Fruit fly (Drosophila melanogaster) whole organism, embryonic: ENCODE data around the gene wit.
A peak's percentile ranks its signal among the peaks of the same experiment; 100 is the strongest.

Source experiments
- Awh ChIP-seq: fragments of 200-800 bp; sonication (Bioruptor generic); IDR thresholded peaks from 2 replicates; pipeline ENCODE4, ENCODE4 v1.3.6; 2022; ENCODE audit warnings: missing biosample characterization, missing genetic modification characterization
- Bgb ChIP-seq: fragments of 200-800 bp; sonication (Bioruptor generic); IDR thresholded peaks from 2 replicates; pipeline ENCODE4 v1.3.6; 2022; ENCODE audit warnings: missing biosample characterization, missing genetic modification characterization; ENCODE audit not compliant: partially characterized antibody
- CG11695 ChIP-seq: fragments of 200-800 bp; sonication (Bioruptor generic); IDR thresholded peaks from 3 replicates; pipeline ENCODE4 v1.3.6; 2022; ENCODE audit warnings: missing biosample characterization, missing genetic modification characterization
- CG11696 ChIP-seq: fragments of 200-800 bp; sonication (Bioruptor generic); IDR thresholded peaks from 2 replicates; pipeline ENCODE4 v1.3.6; 2022; ENCODE audit warnings: missing biosample characterization, missing genetic modification characterization
- CG12391 ChIP-seq: fragments of 200-800 bp; sonication (Bioruptor generic); optimal IDR thresholded peaks from 3 replicates; lab custom pipeline; 2018; ENCODE audit warnings: missing biosample characterization, mild to moderate bottlenecking, missing genetic modification characterization, moderate library complexity
- CG13624 ChIP-seq: fragments of 200-800 bp; sonication (Bioruptor generic); optimal IDR thresholded peaks from 2 replicates; lab custom pipeline; 2016; ENCODE audit warnings: missing biosample characterization, missing genetic modification characterization
- CG14710 ChIP-seq: fragments of 200-800 bp; sonication (Bioruptor generic); optimal IDR thresholded peaks from 3 replicates; lab custom pipeline; 2019; ENCODE audit warnings: missing biosample characterization, mild to moderate bottlenecking, missing genetic modification characterization, moderate library complexity
- CG15479 ChIP-seq: fragments of 200-800 bp; sonication (Bioruptor generic); optimal IDR thresholded peaks from 3 replicates; lab custom pipeline; 2019; ENCODE audit warnings: missing biosample characterization, mild to moderate bottlenecking, missing genetic modification characterization, moderate library complexity
- CG1603 ChIP-seq: fragments of 200-800 bp; sonication (Bioruptor generic); optimal IDR thresholded peaks from 2 replicates; lab custom pipeline; 2019; ENCODE audit warnings: missing biosample characterization, mild to moderate bottlenecking, missing genetic modification characterization, moderate library complexity
- CG16813 ChIP-seq: fragments of 200-800 bp; sonication (Bioruptor generic); IDR thresholded peaks from 3 replicates; pipeline ENCODE4 v1.3.6; 2022; ENCODE audit warnings: missing biosample characterization, missing genetic modification characterization; ENCODE audit not compliant: partially characterized antibody
- CG17361 ChIP-seq: fragments of 200-800 bp; sonication (Bioruptor generic); IDR thresholded peaks from 3 replicates; pipeline ENCODE4 v1.3.6; 2022; ENCODE audit warnings: missing biosample characterization, missing genetic modification characterization
- CG17829 ChIP-seq: fragments of 200-800 bp; optimal IDR thresholded peaks from 2 replicates; lab custom pipeline; 2019; ENCODE audit warnings: missing biosample characterization, mild to moderate bottlenecking, missing genetic modification characterization, moderate library complexity
- CG2129 ChIP-seq: fragments of 200-800 bp; sonication (Bioruptor generic); IDR thresholded peaks from 2 replicates; pipeline ENCODE4 v1.3.6; 2022; ENCODE audit warnings: missing biosample characterization, missing genetic modification characterization; ENCODE audit not compliant: partially characterized antibody
- CG30020 ChIP-seq: fragments of 200-800 bp; optimal IDR thresholded peaks from 2 replicates; lab custom pipeline; 2019; ENCODE audit warnings: missing biosample characterization, mild to moderate bottlenecking, missing genetic modification characterization, moderate library complexity
- CG34422 ChIP-seq: fragments of 200-800 bp; sonication (Bioruptor generic); IDR thresholded peaks from 3 replicates; pipeline ENCODE4 v1.3.6; 2022; ENCODE audit warnings: missing biosample characterization, missing genetic modification characterization
- CG42726 ChIP-seq: fragments of 200-800 bp; sonication (Bioruptor generic); IDR thresholded peaks from 2 replicates; pipeline ENCODE4 v1.3.6; 2022; ENCODE audit warnings: missing biosample characterization, missing genetic modification characterization; ENCODE audit not compliant: partially characterized antibody
- CG6791 ChIP-seq: fragments of 200-800 bp; sonication (Bioruptor generic); IDR thresholded peaks from 3 replicates; pipeline ENCODE4 v1.3.6; 2022; ENCODE audit warnings: missing biosample characterization, missing genetic modification characterization; ENCODE audit not compliant: partially characterized antibody
- CG8944 ChIP-seq: fragments of 200-800 bp; sonication (Bioruptor generic); optimal IDR thresholded peaks from 3 replicates; lab custom pipeline; 2016; ENCODE audit warnings: missing biosample characterization, missing genetic modification characterization
- Deaf1 ChIP-seq: fragments of 200-800 bp; optimal IDR thresholded peaks from 3 replicates; lab custom pipeline; 2019; ENCODE audit warnings: missing biosample characterization, mild to moderate bottlenecking, missing genetic modification characterization, moderate library complexity
- Dll ChIP-seq: fragments of 200-800 bp; sonication (Bioruptor generic); IDR thresholded peaks from 4 replicates; pipeline ENCODE4 v1.3.6; 2022; ENCODE audit warnings: missing biosample characterization, missing genetic modification characterization; ENCODE audit not compliant: partially characterized antibody
- Dp ChIP-seq: fragments of 200-800 bp; sonication (Bioruptor generic); optimal IDR thresholded peaks from 2 replicates; lab custom pipeline; 2018; ENCODE audit warnings: missing biosample characterization, mild to moderate bottlenecking, missing genetic modification characterization, moderate library complexity
- E2f2 ChIP-seq: fragments of 200-800 bp; sonication (Bioruptor generic); IDR thresholded peaks from 2 replicates; pipeline ENCODE4 v1.3.6; 2022; ENCODE audit warnings: missing biosample characterization, missing genetic modification characterization
- GATAe ChIP-seq: fragments of 200-800 bp; sonication (Bioruptor generic); conservative IDR thresholded peaks from 2 replicates; pipeline ENCODE4 v1.3.6; 2022; ENCODE audit warnings: missing biosample characterization, missing genetic modification characterization
- HLHmδ ChIP-seq: fragments of 200-800 bp; sonication (Bioruptor generic); optimal IDR thresholded peaks from 2 replicates; lab custom pipeline; 2018; ENCODE audit warnings: missing biosample characterization, mild to moderate bottlenecking, missing genetic modification characterization, moderate library complexity
- MBD-R2 ChIP-seq: fragments of 200-800 bp; sonication (Bioruptor generic); IDR thresholded peaks from 2 replicates; pipeline ENCODE4 v1.3.6; 2022; ENCODE audit warnings: missing biosample characterization, missing genetic modification characterization
- MESR4 ChIP-seq: fragments of 200-800 bp; sonication (Bioruptor generic); optimal IDR thresholded peaks from 2 replicates; lab custom pipeline; 2018; ENCODE audit warnings: missing biosample characterization, mild to moderate bottlenecking, missing genetic modification characterization, moderate library complexity
- Nf-YB ChIP-seq: fragments of 200-800 bp; sonication (Bioruptor generic); optimal IDR thresholded peaks from 3 replicates; lab custom pipeline; 2019; ENCODE audit warnings: missing biosample characterization, mild to moderate bottlenecking, missing genetic modification characterization, moderate library complexity
- Optix ChIP-seq: fragments of 200-800 bp; sonication (Bioruptor generic); IDR thresholded peaks from 3 replicates; pipeline ENCODE4 v1.3.6; 2022; ENCODE audit warnings: missing biosample characterization, missing genetic modification characterization
- Scr ChIP-seq: fragments of 200-800 bp; sonication (Bioruptor generic); IDR thresholded peaks from 2 replicates; pipeline ENCODE4 v1.3.6; 2022; ENCODE audit warnings: missing biosample characterization, missing genetic modification characterization; ENCODE audit not compliant: partially characterized antibody
- Sry-δ ChIP-seq: fragments of 200-800 bp; sonication (Bioruptor generic); optimal IDR thresholded peaks from 2 replicates; lab custom pipeline; 2016; ENCODE audit warnings: missing biosample characterization, missing genetic modification characterization
- chinmo ChIP-seq: fragments of 200-800 bp; sonication (Bioruptor generic); IDR thresholded peaks from 4 replicates; pipeline ENCODE4 v1.3.6; 2022; ENCODE audit warnings: missing biosample characterization, missing genetic modification characterization; ENCODE audit not compliant: partially characterized antibody
- croc ChIP-seq: fragments of 200-800 bp; sonication (Bioruptor generic); conservative IDR thresholded peaks from 3 replicates; pipeline ENCODE4 v1.3.6; 2022; ENCODE audit warnings: missing biosample characterization, missing genetic modification characterization
- cwo ChIP-seq: fragments of 200-800 bp; sonication (Bioruptor generic); optimal IDR thresholded peaks from 3 replicates; lab custom pipeline; 2017; ENCODE audit warnings: missing biosample characterization, missing genetic modification characterization, mild to moderate bottlenecking, moderate library complexity, missing genetic modification reagents
- gfzf ChIP-seq: fragments of 200-800 bp; sonication (Bioruptor generic); optimal IDR thresholded peaks from 2 replicates; lab custom pipeline; 2016; ENCODE audit warnings: missing biosample characterization, mild to moderate bottlenecking, missing genetic modification characterization, moderate library complexity
- inv ChIP-seq: fragments of 200-800 bp; sonication (Bioruptor generic); IDR thresholded peaks from 2 replicates; pipeline ENCODE4 v1.3.6; 2022; ENCODE audit warnings: missing biosample characterization, missing genetic modification characterization; ENCODE audit not compliant: partially characterized antibody
- nerfin-2 ChIP-seq: fragments of 200-800 bp; sonication (Bioruptor generic); IDR thresholded peaks from 2 replicates; pipeline ENCODE4 v1.3.6; 2022; ENCODE audit warnings: missing biosample characterization, missing genetic modification characterization; ENCODE audit not compliant: partially characterized antibody
- nmo ChIP-seq: fragments of 200-800 bp; sonication (Bioruptor generic); optimal IDR thresholded peaks from 2 replicates; lab custom pipeline; 2018; ENCODE audit warnings: missing biosample characterization, mild to moderate bottlenecking, missing genetic modification characterization, moderate library complexity
- nom ChIP-seq: fragments of 200-800 bp; sonication (Bioruptor generic); optimal IDR thresholded peaks from 2 replicates; lab custom pipeline; 2017; ENCODE audit warnings: missing biosample characterization, missing genetic modification characterization, mild to moderate bottlenecking, moderate library complexity, missing genetic modification reagents
- sd ChIP-seq: fragments of 200-800 bp; sonication (Bioruptor generic); optimal IDR thresholded peaks from 3 replicates; lab custom pipeline; 2018; ENCODE audit warnings: missing biosample characterization, mild to moderate bottlenecking, missing genetic modification characterization, moderate library complexity
- sim ChIP-seq: fragments of 200-800 bp; sonication (Bioruptor generic); IDR thresholded peaks from 2 replicates; pipeline ENCODE4 v1.3.6; 2022; ENCODE audit warnings: missing biosample characterization, missing genetic modification characterization
- sna ChIP-seq: fragments of 200-800 bp; sonication (Bioruptor generic); IDR thresholded peaks from 2 replicates; pipeline ENCODE4 v1.3.6; 2022; ENCODE audit warnings: missing biosample characterization, missing genetic modification characterization; ENCODE audit not compliant: partially characterized antibody
- sr ChIP-seq: fragments of 200-800 bp; sonication (Bioruptor generic); IDR thresholded peaks from 3 replicates; pipeline ENCODE4 v1.3.6; 2022; ENCODE audit warnings: missing biosample characterization, missing genetic modification characterization
- sug ChIP-seq: fragments of 200-800 bp; optimal IDR thresholded peaks from 2 replicates; lab custom pipeline; 2019; ENCODE audit warnings: missing biosample characterization, mild to moderate bottlenecking, missing genetic modification characterization, moderate library complexity
- tgo ChIP-seq: fragments of 200-800 bp; sonication (Bioruptor generic); IDR thresholded peaks from 3 replicates; pipeline ENCODE4 v1.3.6; 2022; ENCODE audit warnings: missing biosample characterization, missing genetic modification characterization
- tx ChIP-seq: fragments of 200-800 bp; sonication (Bioruptor generic); optimal IDR thresholded peaks from 2 replicates; lab custom pipeline; 2016; ENCODE audit warnings: missing biosample characterization, missing genetic modification characterization
- unc-4 ChIP-seq: fragments of 200-800 bp; sonication (Bioruptor generic); IDR thresholded peaks from 2 replicates; pipeline ENCODE4 v1.3.6; 2022; ENCODE audit warnings: missing biosample characterization, missing genetic modification characterization; ENCODE audit not compliant: partially characterized antibody

Gene wit

DNA sequence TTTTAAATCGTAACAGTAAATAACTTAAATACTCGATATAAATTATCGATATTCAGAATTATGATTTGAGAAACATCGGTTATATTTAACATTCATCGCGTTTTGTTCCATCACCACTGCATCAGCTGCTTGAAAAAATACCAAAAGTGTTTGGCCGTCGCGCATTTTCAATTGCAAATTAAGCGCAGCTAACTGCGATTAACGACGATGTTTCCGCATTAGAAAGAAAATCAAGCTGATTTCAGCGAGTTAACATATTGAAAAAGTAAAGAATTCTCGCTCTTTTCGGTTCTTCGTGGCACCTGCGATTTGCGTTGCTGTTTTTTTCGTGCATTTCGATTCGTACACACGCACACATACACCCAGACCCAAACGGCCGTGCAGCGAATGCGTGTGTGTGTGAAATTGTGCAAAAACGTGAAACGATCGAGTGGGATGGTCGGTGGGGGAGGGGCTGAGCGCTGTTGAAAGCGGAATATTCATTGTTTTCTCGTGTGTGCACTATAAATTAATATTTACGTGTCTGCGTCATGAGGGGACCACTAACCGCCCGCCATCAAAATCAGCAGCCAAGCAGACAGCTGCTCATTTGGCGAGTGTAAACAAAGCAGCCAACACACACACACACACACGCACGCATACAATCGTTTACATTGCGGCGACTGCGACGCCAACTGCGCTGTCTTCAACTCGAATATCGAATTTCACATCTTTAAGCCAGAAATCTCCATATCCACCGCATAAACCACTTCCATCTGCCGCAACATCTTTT, 36.7 kb upstream of the wit start, which contains the start of gene Ack (continued):
- TF ChIP-seq Awh (GFP tag; lab: Robert Waterston, UW) (peak; percentile 55; the same call in 1 of the 2 replicates), croc (GFP tag; lab: Robert Waterston, UW) (no peak), Optix (no peak), tgo (GFP tag; lab: Robert Waterston, UW) (no peak), CG13624 (no peak), Sry-δ (GFP tag; lab: Kevin White, UChicago) (peak; percentile 85), Deaf1 (tag; lab: Kevin White, UChicago) (peak; percentile 38), CG2129 (peak; percentile 79), GATAe (no peak), MBD-R2 (peak; percentile 50; the same call in 1 of the 2 replicates), gfzf (GFP tag; lab: Kevin White, UChicago) (peak; percentile 46), CG15479 (GFP tag; lab: Kevin White, UChicago) (peak; percentile 91), Nf-YB (GFP tag; lab: Kevin White, UChicago) (peak; percentile 0), CG8944 (no peak), nom (GFP tag; lab: Kevin White, UChicago) (peak; percentile 31), Dll (peak; percentile 90), CG6791 (GFP tag; lab: Robert Waterston, UW) (peak; percentile 73), sug (peak; percentile 31), MESR4 (peak; percentile 57), CG17829 (peak; percentile 5), inv (GFP tag; lab: Robert Waterston, UW) (peak; percentile 78), CG16813 (peak; percentile 82), chinmo (GFP tag; lab: Robert Waterston, UW) (peak; percentile 89), CG11696 (GFP tag; lab: Robert Waterston, UW) (no peak), sim (GFP tag; lab: Robert Waterston, UW) (no peak), CG1603 (tag; lab: Kevin White, UChicago) (peak; percentile 42), nmo (peak; percentile 15), CG42726 (GFP tag; lab: Robert Waterston, UW) (peak; percentile 59; the same call in 1 of the 2 replicates), sd (peak; percentile 24), unc-4 (GFP tag; lab: Robert Waterston, UW) (peak; percentile 87), CG11695 (GFP tag; lab: Robert Waterston, UW) (0 out of 3 replicates have a peak, but pooled peaks have one; percentile 21), sna (GFP tag; lab: Robert Waterston, UW) (peak; percentile 64), Scr (peak; percentile 85), nerfin-2 (GFP tag; lab: Robert Waterston, UW) (peak; percentile 65), cwo (GFP tag; lab: Kevin White, UChicago) (peak; percentile 61), CG12391 (peak; percentile 25), sr (GFP tag; lab: Robert Waterston, UW) (peak; percentile 40; the same call in 1 of the 3 replicates), Bgb (GFP tag; lab: Robert Waterston, UW) (peak; percentile 87), CG30020 (peak; percentile 3), E2f2 (GFP tag; lab: Robert Waterston, UW) (peak; percentile 52), HLHmδ (peak; percentile 16), CG17361 (GFP tag; lab: Robert Waterston, UW) (no peak), CG14710 (tag; lab: Kevin White, UChicago) (peak; percentile 80), CG34422 (0 out of 3 replicates have a peak, but pooled peaks have one; percentile 46), Dp (GFP tag; lab: Kevin White, UChicago) (peak; percentile 58), tx (GFP tag; lab: Kevin White, UChicago) (no peak)
